Worm (Caenorhabditis elegans): Measurements from ENCODE around the gene R09E10.6.
"Not testable (repeated sequence)": the region's sequence is repeated elsewhere in the genome, so short reads cannot be mapped to it uniquely, and the experiment has no call there.

DNA sequence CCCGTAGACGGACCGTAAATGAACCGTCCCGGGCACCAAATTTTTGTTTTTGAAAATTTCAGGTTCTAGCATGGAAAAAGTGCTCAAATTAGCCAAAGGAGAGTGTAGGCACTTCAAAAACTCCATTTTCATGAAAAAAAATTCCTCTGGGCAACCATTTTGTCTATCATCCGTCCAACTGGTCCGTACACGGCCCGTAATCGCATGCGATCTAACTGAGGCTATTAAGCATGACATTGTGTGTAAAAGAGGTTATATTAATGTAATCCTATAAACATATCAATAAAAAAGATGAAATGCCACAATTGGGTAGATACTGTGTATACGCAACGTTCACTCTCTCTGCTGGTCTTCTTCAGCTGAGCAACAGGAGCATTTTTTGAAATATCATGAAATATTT is 28.7 kb upstream of the R09E10.6 start, which contains the start of gene R09E10.1:
- TF ChIP-seq dao-5, him-1, W03F9.2 (tag; optimal IDR thresholded peaks at IDR 0.05): not testable (repeated sequence)
